Worm (Caenorhabditis elegans) whole organism, L3 larva: ENCODE data around the gene nlp-14.

Experiments
- R02D3.7 ChIP-seq: fragments of 150-350 bp; optimal IDR thresholded peaks from 2 replicates; lab custom pipeline; 2014; ENCODE audit warnings: missing biosample characterization, missing genetic modification characterization
- ZK546.5 ChIP-seq: sonication (generic microtip); optimal IDR thresholded peaks from 2 replicates; lab custom pipeline; 2017; ENCODE audit warnings: missing biosample characterization, missing genetic modification characterization
- aly-2 ChIP-seq: fragments of 150-350 bp; optimal IDR thresholded peaks from 2 replicates; lab custom pipeline; 2014; ENCODE audit warnings: missing biosample characterization, missing genetic modification characterization
- ama-1 ChIP-seq: fragments of 150-350 bp; optimal IDR thresholded peaks from 2 replicates; lab custom pipeline; 2018
- egl-27 ChIP-seq: sonication (generic microtip); optimal IDR thresholded peaks from 4 replicates; lab custom pipeline; 2017; ENCODE audit warnings: missing biosample characterization, missing genetic modification reagents, missing genetic modification characterization
- egl-5 ChIP-seq: fragments of 150-350 bp; optimal IDR thresholded peaks from 2 replicates; lab custom pipeline; 2017; ENCODE audit warnings: missing biosample characterization, missing genetic modification reagents, missing genetic modification characterization, inconsistent platforms
- elt-1 ChIP-seq: fragments of 150-350 bp; optimal IDR thresholded peaks from 2 replicates; lab custom pipeline; 2014; ENCODE audit warnings: missing biosample characterization, missing genetic modification characterization
- lin-39 ChIP-seq: fragments of 150-350 bp; optimal IDR thresholded peaks from 2 replicates; lab custom pipeline; 2018; ENCODE audit warnings: missing biosample characterization, missing genetic modification reagents, missing genetic modification characterization
- lsy-12 ChIP-seq: sonication (generic microtip); optimal IDR thresholded peaks from 2 replicates; lab custom pipeline; 2016; ENCODE audit warnings: mild to moderate bottlenecking, missing genetic modification characterization, missing compliant biosample characterization
- nhr-11 ChIP-seq: fragments of 150-350 bp; optimal IDR thresholded peaks from 2 replicates; lab custom pipeline; 2014; ENCODE audit warnings: missing biosample characterization, missing genetic modification characterization
- nhr-12 ChIP-seq: fragments of 150-350 bp; optimal IDR thresholded peaks from 2 replicates; lab custom pipeline; 2014; ENCODE audit warnings: missing biosample characterization, missing genetic modification characterization
- nhr-28 ChIP-seq: fragments of 150-350 bp; optimal IDR thresholded peaks from 2 replicates; lab custom pipeline; 2014; ENCODE audit warnings: missing biosample characterization, missing genetic modification characterization
- snpc-4 ChIP-seq: fragments of 150-350 bp; optimal IDR thresholded peaks from 2 replicates; lab custom pipeline; 2014; ENCODE audit warnings: missing biosample characterization, missing genetic modification characterization
- ztf-4 ChIP-seq: fragments of 150-350 bp; optimal IDR thresholded peaks from 2 replicates; lab custom pipeline; 2014; ENCODE audit warnings: missing biosample characterization, missing genetic modification characterization

ce11 chrX:8921221-8921620, 2.0 kb upstream of the nlp-14 start:
- TF ChIP-seq nhr-11 (tag; lab: Kevin White, UChicago) (no peak), aly-2 (tag; lab: Kevin White, UChicago) (no peak), lsy-12 (tag; lab: Kevin White, UChicago) (no peak), egl-5 (no peak), lin-39 (tag; lab: Kevin White, UChicago) (no peak), snpc-4 (tag; lab: Kevin White, UChicago) (no peak), ZK546.5 (tag; lab: Kevin White, UChicago) (no peak), egl-27 (no peak), ama-1 (no peak), R02D3.7 (tag; lab: Kevin White, UChicago) (no peak), nhr-28 (tag; lab: Kevin White, UChicago) (no peak), elt-1 (tag; lab: Kevin White, UChicago) (no peak), nhr-12 (tag; lab: Kevin White, UChicago) (no peak), ztf-4 (tag; lab: Kevin White, UChicago) (no peak)
